Fruit fly (Drosophila melanogaster) whole organism, embryonic: ENCODE measurements around the gene CG32318.

ENCODE experiments used
- B-H2 ChIP-seq: fragments of 200-800 bp; sonication (Bioruptor generic); optimal IDR thresholded peaks from 2 replicates; lab custom pipeline; 2018; ENCODE audit warnings: missing biosample characterization, mild to moderate bottlenecking, missing genetic modification characterization
- Bgb ChIP-seq: fragments of 200-800 bp; sonication (Bioruptor generic); IDR thresholded peaks from 2 replicates; pipeline ENCODE4 v1.3.6; 2022; ENCODE audit warnings: missing biosample characterization, missing genetic modification characterization; ENCODE audit not compliant: partially characterized antibody
- CG1024 ChIP-seq: fragments of 200-800 bp; sonication (Bioruptor generic); IDR thresholded peaks from 2 replicates; pipeline ENCODE4 v1.3.6; 2022; ENCODE audit warnings: missing biosample characterization, missing genetic modification characterization
- CG11560 ChIP-seq: fragments of 200-800 bp; sonication (Bioruptor generic); IDR thresholded peaks from 3 replicates; pipeline ENCODE4 v1.3.6; 2022; ENCODE audit warnings: missing biosample characterization, missing genetic modification characterization
- CG12155 ChIP-seq: fragments of 200-800 bp; sonication (Bioruptor generic); optimal IDR thresholded peaks from 3 replicates; lab custom pipeline; 2016; ENCODE audit warnings: missing biosample characterization, missing genetic modification characterization
- CG12219 ChIP-seq: fragments of 200-800 bp; sonication (Bioruptor generic); optimal IDR thresholded peaks from 3 replicates; lab custom pipeline; 2018; ENCODE audit warnings: missing biosample characterization, mild to moderate bottlenecking, missing genetic modification characterization
- CG12659 ChIP-seq: fragments of 200-800 bp; sonication (Bioruptor generic); optimal IDR thresholded peaks from 3 replicates; lab custom pipeline; 2017; ENCODE audit warnings: mild to moderate bottlenecking, missing biosample characterization, missing genetic modification reagents, missing genetic modification characterization
- CG13287 ChIP-seq: fragments of 200-800 bp; sonication (Bioruptor generic); IDR thresholded peaks from 2 replicates; pipeline ENCODE4 v1.3.6; 2022; ENCODE audit warnings: missing biosample characterization, missing genetic modification characterization; ENCODE audit not compliant: partially characterized antibody
- CG13624 ChIP-seq: fragments of 200-800 bp; sonication (Bioruptor generic); optimal IDR thresholded peaks from 2 replicates; lab custom pipeline; 2016; ENCODE audit warnings: missing biosample characterization, missing genetic modification characterization
- CG13894 ChIP-seq: fragments of 200-800 bp; sonication (Bioruptor generic); optimal IDR thresholded peaks from 3 replicates; lab custom pipeline; 2018; ENCODE audit warnings: missing biosample characterization, mild to moderate bottlenecking, missing genetic modification characterization, moderate library complexity
- CG14014 ChIP-seq: fragments of 200-800 bp; sonication (Bioruptor generic); IDR thresholded peaks from 2 replicates; pipeline ENCODE4 v1.3.6; 2022; ENCODE audit warnings: missing biosample characterization, missing genetic modification characterization
- CG15011 ChIP-seq: fragments of 200-800 bp; sonication (Bioruptor generic); optimal IDR thresholded peaks from 3 replicates; lab custom pipeline; 2018; ENCODE audit warnings: missing biosample characterization, mild to moderate bottlenecking, missing genetic modification characterization
- CG17912 ChIP-seq: fragments of 200-800 bp; sonication (Bioruptor generic); optimal IDR thresholded peaks from 2 replicates; lab custom pipeline; 2018; ENCODE audit warnings: missing biosample characterization, mild to moderate bottlenecking, missing genetic modification characterization
- CG2116 ChIP-seq: fragments of 200-800 bp; sonication (Bioruptor generic); optimal IDR thresholded peaks from 3 replicates; lab custom pipeline; 2018; ENCODE audit warnings: missing biosample characterization, mild to moderate bottlenecking, missing genetic modification characterization
- CG2120 ChIP-seq: fragments of 200-800 bp; sonication (Bioruptor generic); optimal IDR thresholded peaks from 3 replicates; lab custom pipeline; 2016; ENCODE audit warnings: missing biosample characterization, missing genetic modification characterization
- CG30020 ChIP-seq: fragments of 200-800 bp; optimal IDR thresholded peaks from 2 replicates; lab custom pipeline; 2019; ENCODE audit warnings: missing biosample characterization, mild to moderate bottlenecking, missing genetic modification characterization, moderate library complexity
- CG30431 ChIP-seq: fragments of 200-800 bp; sonication (Bioruptor generic); optimal IDR thresholded peaks from 2 replicates; lab custom pipeline; 2017; ENCODE audit warnings: missing biosample characterization, missing genetic modification characterization
- CG3065 ChIP-seq: fragments of 200-800 bp; sonication (Bioruptor generic); optimal IDR thresholded peaks from 2 replicates; lab custom pipeline; 2016; ENCODE audit warnings: missing biosample characterization, missing genetic modification characterization
- CG32532 ChIP-seq: fragments of 200-800 bp; sonication (Bioruptor generic); IDR thresholded peaks from 2 replicates; pipeline ENCODE4 v1.3.6; 2022; ENCODE audit warnings: missing biosample characterization, missing genetic modification characterization
- CG4854 ChIP-seq: fragments of 200-800 bp; sonication (Bioruptor generic); optimal IDR thresholded peaks from 2 replicates; lab custom pipeline; 2016; ENCODE audit warnings: missing biosample characterization, missing genetic modification characterization, inconsistent platforms
- CG6791 ChIP-seq: fragments of 200-800 bp; sonication (Bioruptor generic); IDR thresholded peaks from 3 replicates; pipeline ENCODE4 v1.3.6; 2022; ENCODE audit warnings: missing biosample characterization, missing genetic modification characterization; ENCODE audit not compliant: partially characterized antibody
- CG8290 ChIP-seq, 3 experiments: fragments of 200-800 bp; sonication (Bioruptor generic); optimal IDR thresholded peaks; 2 replicates each; lab custom pipeline; 2016 to 2019; ENCODE audit warnings: missing biosample characterization in 3 of 3, missing genetic modification characterization in 3 of 3, mild to moderate bottlenecking in 2 of 3, moderate library complexity in 1 of 3
- CG8388 ChIP-seq: fragments of 200-800 bp; sonication (Bioruptor generic); optimal IDR thresholded peaks from 2 replicates; lab custom pipeline; 2019; ENCODE audit warnings: missing biosample characterization, mild to moderate bottlenecking, missing genetic modification characterization, moderate library complexity
- CG9215 ChIP-seq: fragments of 200-800 bp; sonication (Bioruptor generic); IDR thresholded peaks from 2 replicates; pipeline ENCODE4 v1.3.6; 2022; ENCODE audit warnings: missing biosample characterization, missing genetic modification characterization
- CG9932 ChIP-seq: fragments of 200-800 bp; sonication (Bioruptor generic); IDR thresholded peaks from 2 replicates; pipeline ENCODE4 v1.3.6; 2022; ENCODE audit warnings: missing biosample characterization, missing genetic modification characterization
- Deaf1 ChIP-seq: fragments of 200-800 bp; optimal IDR thresholded peaks from 3 replicates; lab custom pipeline; 2019; ENCODE audit warnings: missing biosample characterization, mild to moderate bottlenecking, missing genetic modification characterization, moderate library complexity
- Dip3 ChIP-seq: fragments of 200-800 bp; sonication (Bioruptor generic); optimal IDR thresholded peaks from 3 replicates; lab custom pipeline; 2016; ENCODE audit warnings: missing biosample characterization, missing genetic modification characterization
- Ets65A ChIP-seq: fragments of 200-800 bp; sonication (Bioruptor generic); peaks from one replicate; lab custom pipeline; 2016; ENCODE audit warnings: missing biosample characterization, missing genetic modification characterization
- Kr ChIP-seq: fragments of 200-800 bp; sonication (Bioruptor generic); optimal IDR thresholded peaks from 2 replicates; lab custom pipeline; 2017; ENCODE audit warnings: missing biosample characterization, mild to moderate bottlenecking, missing genetic modification characterization
- Med ChIP-seq: fragments of 200-800 bp; sonication (Bioruptor generic); peaks from one replicate; lab custom pipeline; 2016; ENCODE audit warnings: missing biosample characterization, missing genetic modification characterization, mild to moderate bottlenecking, inconsistent platforms, moderate library complexity
- Meics ChIP-seq: fragments of 200-800 bp; sonication (Bioruptor generic); optimal IDR thresholded peaks from 2 replicates; lab custom pipeline; 2017; ENCODE audit warnings: missing biosample characterization, mild to moderate bottlenecking, missing genetic modification characterization
- Ptx1 ChIP-seq: fragments of 200-800 bp; sonication (Bioruptor generic); IDR thresholded peaks from 2 replicates; pipeline ENCODE4 v1.3.6; 2022; ENCODE audit warnings: missing biosample characterization, missing genetic modification characterization
- Sry-δ ChIP-seq: fragments of 200-800 bp; sonication (Bioruptor generic); optimal IDR thresholded peaks from 2 replicates; lab custom pipeline; 2016; ENCODE audit warnings: missing biosample characterization, missing genetic modification characterization
- abd-A ChIP-seq: fragments of 200-800 bp; sonication (Bioruptor generic); optimal IDR thresholded peaks from 3 replicates; lab custom pipeline; 2019; ENCODE audit warnings: missing biosample characterization, mild to moderate bottlenecking, missing genetic modification characterization, moderate library complexity
- bbx ChIP-seq: fragments of 200-800 bp; sonication (Bioruptor generic); IDR thresholded peaks from 2 replicates; pipeline ENCODE4 v1.3.6; 2022; ENCODE audit warnings: missing biosample characterization, missing genetic modification characterization; ENCODE audit not compliant: partially characterized antibody
- cg ChIP-seq: fragments of 200-800 bp; sonication (Bioruptor generic); optimal IDR thresholded peaks from 3 replicates; lab custom pipeline; 2019; ENCODE audit warnings: missing biosample characterization, mild to moderate bottlenecking, missing genetic modification characterization, moderate library complexity
- chif ChIP-seq, 2 experiments: fragments of 200-800 bp; sonication (Bioruptor generic); optimal IDR thresholded peaks; 3 replicates each; lab custom pipeline; 2016; ENCODE audit warnings: missing biosample characterization in 2 of 2, missing genetic modification characterization in 2 of 2
- chn ChIP-seq: fragments of 200-800 bp; sonication (Bioruptor generic); optimal IDR thresholded peaks from 2 replicates; lab custom pipeline; 2016; ENCODE audit warnings: missing biosample characterization, missing genetic modification characterization
- gce ChIP-seq: fragments of 200-800 bp; sonication (Bioruptor generic); IDR thresholded peaks from 3 replicates; pipeline ENCODE4 v1.3.6; 2022; ENCODE audit warnings: missing biosample characterization, missing genetic modification characterization
- gfzf ChIP-seq: fragments of 200-800 bp; sonication (Bioruptor generic); optimal IDR thresholded peaks from 2 replicates; lab custom pipeline; 2016; ENCODE audit warnings: missing biosample characterization, mild to moderate bottlenecking, missing genetic modification characterization, moderate library complexity
- jigr1 ChIP-seq: fragments of 200-800 bp; sonication (Bioruptor generic); IDR thresholded peaks from 3 replicates; pipeline ENCODE4 v1.3.6; 2022; ENCODE audit warnings: missing biosample characterization, missing genetic modification characterization
- p53 ChIP-seq: fragments of 200-800 bp; sonication (Bioruptor generic); optimal IDR thresholded peaks from 2 replicates; lab custom pipeline; 2016; ENCODE audit warnings: missing biosample characterization, missing genetic modification characterization
- ranshi ChIP-seq: fragments of 200-800 bp; sonication (Bioruptor generic); IDR thresholded peaks from 2 replicates; pipeline ENCODE4 v1.3.6; 2022; ENCODE audit warnings: missing biosample characterization, missing genetic modification characterization
- row ChIP-seq: fragments of 200-800 bp; sonication (Bioruptor generic); IDR thresholded peaks from 3 replicates; pipeline ENCODE4 v1.3.6; 2022; ENCODE audit warnings: missing biosample characterization, missing genetic modification characterization
- schlank ChIP-seq: fragments of 200-800 bp; sonication (Bioruptor generic); optimal IDR thresholded peaks from 2 replicates; lab custom pipeline; 2018; ENCODE audit warnings: missing biosample characterization, mild to moderate bottlenecking, missing genetic modification characterization
- sisA ChIP-seq: fragments of 200-800 bp; sonication (Bioruptor generic); IDR thresholded peaks from 2 replicates; pipeline ENCODE4 v1.3.6; 2022; ENCODE audit warnings: missing biosample characterization, missing genetic modification characterization
- slbo ChIP-seq: fragments of 200-800 bp; sonication (Bioruptor generic); IDR thresholded peaks from 2 replicates; pipeline ENCODE4 v1.3.6; 2022; ENCODE audit warnings: missing biosample characterization, missing genetic modification characterization
- sna ChIP-seq: fragments of 200-800 bp; sonication (Bioruptor generic); IDR thresholded peaks from 2 replicates; pipeline ENCODE4 v1.3.6; 2022; ENCODE audit warnings: missing biosample characterization, missing genetic modification characterization; ENCODE audit not compliant: partially characterized antibody

CG32318 gene

dm6 chr3L:1295693-1296092 is 49.0 kb upstream of the CG32318 start, which contains the start of gene Rabex-5 (continued):
- no peak for TF ChIP-seq CG30020 (tag; lab: Kevin White, UChicago)
- 0 out of 2 replicates have a peak, but pooled peaks have one; percentile 13 for TF ChIP-seq sisA (GFP tag; lab: Robert Waterston, UW)
- TF ChIP-seq CG3065 (GFP tag; lab: Kevin White, UChicago): peak; percentile 11
- TF ChIP-seq sna: peak; percentile 75
- no peak for TF ChIP-seq Kr (GFP tag; lab: Kevin White, UChicago)
- peak; percentile 65 for TF ChIP-seq CG12659 (GFP tag; lab: Kevin White, UChicago)
- peak; percentile 90 for TF ChIP-seq Bgb (GFP tag; lab: Robert Waterston, UW)
- TF ChIP-seq CG12219 (GFP tag; lab: Kevin White, UChicago): no peak
- TF ChIP-seq chif (GFP tag; optimal IDR thresholded peaks at IDR 0.05; lab: Kevin White, UChicago): peak in 1 of 2 experiments; percentile 29
- no peak for TF ChIP-seq schlank (tag; lab: Kevin White, UChicago)
- no peak for TF ChIP-seq CG32532 (GFP tag; lab: Robert Waterston, UW)
- TF ChIP-seq CG17912 (GFP tag; lab: Kevin White, UChicago): peak; percentile 39
- peak; percentile 90 for TF ChIP-seq CG6791 (GFP tag; lab: Robert Waterston, UW)
- TF ChIP-seq gfzf (GFP tag; lab: Kevin White, UChicago): peak; percentile 23
- no peak for TF ChIP-seq B-H2 (GFP tag; lab: Kevin White, UChicago)
- peak; percentile 89 for TF ChIP-seq bbx (GFP tag; lab: Robert Waterston, UW)
- peak; percentile 37 for TF ChIP-seq chn (GFP tag; lab: Kevin White, UChicago)
- peak; percentile 87 for TF ChIP-seq CG13287 (GFP tag; lab: Robert Waterston, UW)
- TF ChIP-seq Dip3: no peak
- TF ChIP-seq CG12155 (GFP tag; lab: Kevin White, UChicago): peak; percentile 45
- TF ChIP-seq jigr1 (GFP tag; lab: Robert Waterston, UW): no peak
- peak; percentile 14 for TF ChIP-seq Meics (GFP tag; lab: Kevin White, UChicago)
- no peak for TF ChIP-seq CG30431
- no peak for TF ChIP-seq ranshi
- no peak for TF ChIP-seq cg
- TF ChIP-seq gce (GFP tag; lab: Robert Waterston, UW): no peak
- no peak for TF ChIP-seq CG8388 (GFP tag; lab: Kevin White, UChicago)
- peak; percentile 97 for TF ChIP-seq Sry-δ (GFP tag; lab: Kevin White, UChicago)
- TF ChIP-seq CG11560: no peak
- no peak for TF ChIP-seq CG9215 (GFP tag; lab: Robert Waterston, UW)
- peak; percentile 43 for TF ChIP-seq CG13624

dm6 chr3L:1294835-1295234 is 48.1 kb upstream of the CG32318 start:
- TF ChIP-seq CG4854 (GFP tag; lab: Kevin White, UChicago) (no peak), CG2116 (peak; percentile 66), p53 (GFP tag; lab: Kevin White, UChicago) (peak; percentile 80)
- TF ChIP-seq, all 482 proteins: peak for 2

DNA sequence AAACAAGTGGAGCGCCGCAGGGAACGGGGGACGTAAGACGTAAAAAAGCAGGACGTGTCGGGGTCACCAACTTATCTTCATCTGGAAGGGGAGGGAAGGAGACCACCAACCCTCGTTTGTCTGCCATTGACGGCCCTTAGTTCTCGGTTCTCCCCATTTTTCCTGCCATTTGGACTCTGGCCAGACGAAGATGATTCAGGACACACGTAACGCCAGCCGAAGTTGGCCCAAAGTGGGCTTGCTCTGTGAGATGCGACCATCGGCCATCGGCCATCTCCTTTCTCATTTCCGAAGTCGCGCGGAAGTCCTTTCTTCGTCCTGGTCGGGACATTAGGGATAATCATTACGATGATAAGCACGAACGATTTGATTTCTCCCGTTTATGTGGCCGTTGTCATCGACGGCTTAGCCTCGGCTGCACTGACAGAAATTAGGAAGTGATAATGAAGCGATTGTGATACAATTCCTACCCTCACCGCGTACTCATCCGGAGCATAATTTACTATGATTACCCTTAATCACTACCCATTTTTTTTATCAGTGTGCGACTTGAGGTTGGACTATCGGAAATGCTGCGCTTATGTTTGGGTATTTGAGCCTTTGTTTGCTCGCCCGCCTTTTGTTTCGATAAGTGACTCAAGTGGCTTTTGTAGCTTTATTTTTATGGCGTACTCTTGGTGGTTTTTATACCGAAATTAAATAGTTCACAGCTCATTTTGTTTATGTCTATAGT is 34.3 kb upstream of the CG32318 start:
- no peak for TF ChIP-seq CG15011 (GFP tag; lab: Kevin White, UChicago)
- TF ChIP-seq CG9932: 0 out of 2 replicates have a peak, but pooled peaks have one; percentile 17
- TF ChIP-seq Ptx1 (GFP tag; lab: Robert Waterston, UW): 0 out of 2 replicates have a peak, but pooled peaks have one; percentile 12
- no peak for TF ChIP-seq CG14014
- peak; percentile 71 for TF ChIP-seq Med (GFP tag; lab: Kevin White, UChicago)
- peak; percentile 56 for TF ChIP-seq Deaf1 (tag; lab: Kevin White, UChicago)
- peak; percentile 74 for TF ChIP-seq abd-A
- peak; percentile 20; the same call in 1 of the 3 replicates for TF ChIP-seq row (GFP tag; lab: Robert Waterston, UW)
- TF ChIP-seq slbo (GFP tag; lab: Robert Waterston, UW): peak; percentile 37; the same call in 1 of the 2 replicates
- peak; percentile 13 for TF ChIP-seq CG2120 (GFP tag; lab: Kevin White, UChicago)
- TF ChIP-seq CG1024 (GFP tag; lab: Robert Waterston, UW): no peak
- TF ChIP-seq CG8290 (GFP tag; optimal IDR thresholded peaks at IDR 0.05; lab: Kevin White, UChicago): no peak
- TF ChIP-seq CG8290 (tag; optimal IDR thresholded peaks at IDR 0.05; lab: Kevin White, UChicago): peak in 1 of 2 experiments; percentile 12
- TF ChIP-seq Ets65A (GFP tag; lab: Kevin White, UChicago): peak; percentile 63
- peak; percentile 92 for TF ChIP-seq CG13894 (tag; lab: Kevin White, UChicago)
- TF ChIP-seq, all 482 proteins: peak for 11
